Fruit fly (Drosophila melanogaster): ENCODE data around the gene eg.

DNA sequence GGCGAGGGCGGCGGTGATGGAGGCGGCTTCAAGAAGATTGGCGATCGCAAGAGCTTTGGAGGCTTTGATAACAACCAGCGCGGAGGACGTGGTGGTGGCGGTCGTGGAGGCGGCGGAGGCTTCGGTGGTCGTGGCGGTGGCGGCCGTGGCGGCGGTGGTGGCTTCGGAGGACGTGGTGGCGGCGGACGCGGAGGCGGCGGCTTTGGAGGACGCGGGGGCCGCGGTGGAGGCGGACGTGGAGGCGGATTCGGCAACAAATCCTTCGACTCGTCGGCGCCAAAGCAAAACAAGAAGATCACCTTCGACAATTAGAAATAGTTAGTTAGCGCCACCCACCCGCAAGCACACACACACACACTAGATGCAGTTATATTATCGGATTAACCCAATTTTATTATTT lies 27.1 kb downstream of the eg start:
- TF ChIP-seq CG8159 (tag; optimal IDR thresholded peaks at IDR 0.05) (no peak), CG32121 (GFP tag; IDR thresholded peaks at IDR 0.05) (no peak), Snoo (tag; optimal IDR thresholded peaks at IDR 0.05) (no peak), fd96Ca (GFP tag; IDR thresholded peaks at IDR 0.05) (no peak), Pif1A (GFP tag; optimal IDR thresholded peaks at IDR 0.05) (no peak), Pif1B (GFP tag; optimal IDR thresholded peaks at IDR 0.05) (no peak), CG34367 (tag; optimal IDR thresholded peaks at IDR 0.05) (no peak), CG14655 (GFP tag; optimal IDR thresholded peaks at IDR 0.05) (no peak), CG12605 (GFP tag; IDR thresholded peaks at IDR 0.05) (no peak), CG8301 (tag; optimal IDR thresholded peaks at IDR 0.05) (no peak), EcR (GFP tag; optimal IDR thresholded peaks at IDR 0.05) (no peak)

Data from whole organism, pupa.